Worm (Caenorhabditis elegans) whole organism, early embryonic: ENCODE results near the gene srd-32.
"Not testable (repeated sequence)": the region's sequence is repeated elsewhere in the genome, so short reads cannot be mapped to it uniquely, and the experiment has no call there.

Source experiments
- B0310.2 ChIP-seq: sonication (generic microtip); optimal IDR thresholded peaks from 2 replicates; lab custom pipeline; 2016; ENCODE audit warnings: mild to moderate bottlenecking, missing genetic modification characterization, missing compliant biosample characterization
- F13C5.2 ChIP-seq: sonication (generic microtip); optimal IDR thresholded peaks from 2 replicates; lab custom pipeline; 2017; ENCODE audit warnings: mild to moderate bottlenecking, missing genetic modification characterization, inconsistent platforms, missing compliant biosample characterization
- aly-1 ChIP-seq: sonication (generic microtip); optimal IDR thresholded peaks from 2 replicates; lab custom pipeline; 2016; ENCODE audit warnings: missing genetic modification characterization, missing compliant biosample characterization
- ama-1 ChIP-seq: fragments of 150-350 bp; optimal IDR thresholded peaks from 2 replicates; lab custom pipeline; 2014
- ceh-13 ChIP-seq: fragments of 200-800 bp; sonication (Bioruptor generic); optimal IDR thresholded peaks from 2 replicates; lab custom pipeline; 2018; ENCODE audit warnings: mild to moderate bottlenecking, missing genetic modification characterization, missing compliant biosample characterization
- ceh-36 ChIP-seq: sonication (generic microtip); optimal IDR thresholded peaks from 2 replicates; lab custom pipeline; 2016; ENCODE audit warnings: missing genetic modification characterization, inconsistent platforms, missing compliant biosample characterization
- ets-7 ChIP-seq: sonication (generic microtip); optimal IDR thresholded peaks from 2 replicates; lab custom pipeline; 2016; ENCODE audit warnings: missing genotype, missing genetic modification characterization, missing compliant biosample characterization
- flt-1 ChIP-seq: fragments of 200-800 bp; sonication (Bioruptor generic); IDR thresholded peaks from 2 replicates; pipeline ENCODE4 v1.3.6; 2022; ENCODE audit warnings: missing genetic modification characterization, missing compliant biosample characterization
- hmbx-1 ChIP-seq: sonication (generic microtip); optimal IDR thresholded peaks from 2 replicates; lab custom pipeline; 2016; ENCODE audit warnings: mild to moderate bottlenecking, missing genetic modification characterization, missing compliant biosample characterization
- hmg-4 ChIP-seq: fragments of 200-800 bp; sonication (Bioruptor generic); optimal IDR thresholded peaks from 2 replicates; lab custom pipeline; 2018; ENCODE audit warnings: mild to moderate bottlenecking, missing genetic modification characterization, missing compliant biosample characterization
- hnd-1 ChIP-seq: sonication (generic microtip); optimal IDR thresholded peaks from 2 replicates; lab custom pipeline; 2016; ENCODE audit warnings: missing genetic modification characterization, missing compliant biosample characterization
- pes-1 ChIP-seq: fragments of 200-800 bp; sonication (Bioruptor generic); IDR thresholded peaks from 2 replicates; pipeline ENCODE4 v1.3.6; 2022; ENCODE audit warnings: missing genetic modification reagents, missing genetic modification characterization, missing compliant biosample characterization
- scrt-1 ChIP-seq: fragments of 200-800 bp; sonication (Bioruptor generic); IDR thresholded peaks from 2 replicates; pipeline ENCODE4 v1.3.6; 2022; ENCODE audit warnings: missing genetic modification characterization, missing compliant biosample characterization
- sea-1 ChIP-seq: fragments of 200-800 bp; sonication (Bioruptor generic); conservative IDR thresholded peaks from 2 replicates; pipeline ENCODE4 v1.3.6; 2022; ENCODE audit warnings: missing genetic modification characterization, missing compliant biosample characterization
- tbx-11 ChIP-seq: fragments of 200-800 bp; sonication (Bioruptor generic); IDR thresholded peaks from 2 replicates; pipeline ENCODE4 v1.3.6; 2022; ENCODE audit warnings: missing genetic modification characterization, missing compliant biosample characterization
- tbx-37 ChIP-seq: fragments of 200-800 bp; sonication (Bioruptor generic); conservative IDR thresholded peaks from 2 replicates; pipeline ENCODE4 v1.3.6; 2022; ENCODE audit warnings: missing genetic modification reagents, missing genetic modification characterization, missing compliant biosample characterization
- tra-4 ChIP-seq: sonication (generic microtip); optimal IDR thresholded peaks from 2 replicates; lab custom pipeline; 2017; ENCODE audit warnings: missing genetic modification characterization, missing compliant biosample characterization

Gene srd-32

DNA sequence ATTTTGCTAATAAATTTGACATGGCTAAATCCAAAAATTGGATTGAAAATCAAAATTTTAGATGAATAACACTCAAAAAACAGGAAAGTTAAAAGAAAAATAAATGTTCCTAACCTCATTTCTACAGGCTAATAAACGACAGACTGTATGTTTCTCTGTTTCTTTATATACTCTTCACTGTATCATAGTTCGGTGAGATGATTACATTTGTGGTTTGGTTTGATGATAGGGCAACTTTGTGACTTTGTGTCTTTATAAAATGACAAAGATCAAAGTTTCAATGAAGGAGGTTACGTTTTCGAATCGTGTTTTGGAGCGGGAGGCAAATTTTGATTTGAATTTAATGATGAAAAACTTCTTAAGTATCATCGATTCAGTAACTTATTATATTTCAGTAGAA, 24.0 kb downstream of the srd-32 start, which contains the start of gene ugt-12:
Gene ugt-12 (minus strand): TSS at position 153 of the 400 bp plus-strand sequence.
- no peak for TF ChIP-seq tbx-11 (GFP tag; lab: Robert Waterston, UW)
- TF ChIP-seq aly-1 (tag; lab: Kevin White, UChicago), result no peak
- TF ChIP-seq hmg-4 (GFP tag; lab: Kevin White, UChicago), result no peak

DNA sequence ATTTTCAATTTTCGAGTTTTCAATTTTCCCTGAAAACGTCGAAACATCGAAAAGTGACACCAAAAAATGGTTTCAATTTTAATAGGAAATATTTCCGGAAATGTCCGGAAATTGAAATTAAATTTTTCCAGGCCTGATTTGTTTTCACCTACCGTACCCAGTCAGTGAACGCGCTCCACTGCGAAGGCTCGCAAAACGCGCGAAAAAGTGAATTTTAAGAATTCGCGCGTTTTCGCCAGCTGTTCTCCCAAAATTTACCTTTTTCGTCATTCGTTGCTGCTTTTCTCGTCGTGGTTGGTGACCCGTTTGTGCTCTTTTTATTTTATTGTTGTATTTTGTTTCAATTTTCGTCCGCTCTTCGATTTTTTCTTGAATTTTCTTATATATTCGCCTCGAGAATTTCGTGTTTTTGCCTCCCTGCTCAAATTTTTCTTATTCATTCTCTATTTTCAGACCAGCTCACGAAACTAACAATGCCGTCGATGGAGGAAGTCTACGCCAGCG, 24.6 kb downstream of the srd-32 start, which contains the start of gene T19H12.2:
Gene T19H12.2 (plus strand): TSS at position 454 of the 504 bp plus-strand sequence.
- TF ChIP-seq hnd-1 (tag; lab: Kevin White, UChicago) (no peak), flt-1 (GFP tag; lab: Robert Waterston, UW) (no peak), sea-1 (no peak), pes-1 (GFP tag; lab: Robert Waterston, UW) (no peak), tbx-37 (GFP tag; lab: Robert Waterston, UW) (no peak), B0310.2 (tag; lab: Kevin White, UChicago) (no peak), ama-1 (lab: Kevin White, UChicago) (no peak), tra-4 (tag; lab: Kevin White, UChicago) (no peak), scrt-1 (no peak), aly-1 (tag; lab: Kevin White, UChicago) (no peak), ceh-36 (tag; lab: Kevin White, UChicago) (no peak), hmg-4 (GFP tag; lab: Kevin White, UChicago) (no peak), ceh-13 (no peak)

DNA sequence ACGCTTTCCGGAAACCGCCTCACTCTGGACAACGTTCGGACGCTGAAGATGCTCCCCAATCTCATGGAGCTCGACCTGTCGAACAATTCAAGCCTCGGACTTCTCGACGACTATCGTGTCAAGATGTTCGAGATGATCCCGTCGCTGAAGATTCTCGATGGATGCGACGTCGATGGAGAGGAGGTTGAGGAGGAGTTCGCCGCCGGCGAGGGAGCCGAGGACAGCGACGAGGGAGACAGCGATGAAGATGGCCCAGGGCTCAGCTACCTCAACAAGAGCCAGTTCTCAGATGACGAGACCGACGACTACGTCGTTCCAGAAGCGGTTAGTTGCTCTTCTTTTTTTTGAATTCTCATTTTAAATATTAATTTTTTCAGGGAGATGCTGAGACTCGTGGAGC, 25.3 kb downstream of the srd-32 start:
- TF ChIP-seq pes-1 (GFP tag; lab: Robert Waterston, UW) (no peak), tra-4 (tag; lab: Kevin White, UChicago) (no peak)

- TF ChIP-seq ceh-13 (no peak), B0310.2 (tag; lab: Kevin White, UChicago) (no peak), pes-1 (GFP tag; lab: Robert Waterston, UW) (no peak), aly-1 (tag; lab: Kevin White, UChicago) (no peak)
These were observed 25.8 kb downstream of the srd-32 start for ce11 chrV:4891305-4891704.

ce11 chrV:4894971-4895370, 29.5 kb downstream of the srd-32 start, which contains the start of gene ugt-11:
ugt-11 (minus strand) TSS chrV:4895071.
- TF ChIP-seq scrt-1, result no peak
- no peak for TF ChIP-seq aly-1 (tag; lab: Kevin White, UChicago)
- TF ChIP-seq tbx-11 (GFP tag; lab: Robert Waterston, UW), result no peak
- no peak for TF ChIP-seq hnd-1 (tag; lab: Kevin White, UChicago)
- no peak for TF ChIP-seq B0310.2 (tag; lab: Kevin White, UChicago)
- no peak for TF ChIP-seq F13C5.2 (tag; lab: Kevin White, UChicago)
- TF ChIP-seq ets-7 (tag; lab: Kevin White, UChicago), result no peak
- TF ChIP-seq ceh-13, result no peak
- TF ChIP-seq pes-1 (GFP tag; lab: Robert Waterston, UW), result no peak
- no peak for TF ChIP-seq hmg-4 (GFP tag; lab: Kevin White, UChicago)
- no peak for TF ChIP-seq tra-4 (tag; lab: Kevin White, UChicago)
- TF ChIP-seq hmbx-1 (tag; lab: Kevin White, UChicago), result no peak
- TF ChIP-seq tbx-37 (GFP tag; lab: Robert Waterston, UW), result no peak
- TF ChIP-seq flt-1 (GFP tag; lab: Robert Waterston, UW), result no peak
- no peak for TF ChIP-seq ama-1 (lab: Kevin White, UChicago)
- no peak for TF ChIP-seq sea-1
- no peak for TF ChIP-seq ceh-36 (tag; lab: Kevin White, UChicago)

- no peak for TF ChIP-seq aly-1 (tag; lab: Kevin White, UChicago)
These were observed 30.3 kb downstream of the srd-32 start, which contains the start of gene ugt-9 for ce11 chrV:4895744-4896143. ugt-9 (plus strand) TSS chrV:4896048.

ce11 chrV:4900020-4900419, 34.6 kb downstream of the srd-32 start, which contains the start of gene ugt-10:
ugt-10 (minus strand) TSS chrV:4900120.
- TF ChIP-seq ets-7 (tag; lab: Kevin White, UChicago); tbx-11 (GFP tag; lab: Robert Waterston, UW); ceh-36 (tag; lab: Kevin White, UChicago): not testable (repeated sequence)

- TF ChIP-seq tbx-37 (GFP tag; lab: Robert Waterston, UW) (no peak), ceh-36 (tag; lab: Kevin White, UChicago) (no peak), flt-1 (GFP tag; lab: Robert Waterston, UW) (no peak), B0310.2 (tag; lab: Kevin White, UChicago) (no peak), tra-4 (tag; lab: Kevin White, UChicago) (no peak), ama-1 (lab: Kevin White, UChicago) (no peak), hnd-1 (tag; lab: Kevin White, UChicago) (no peak), hmg-4 (GFP tag; lab: Kevin White, UChicago) (no peak), ets-7 (tag; lab: Kevin White, UChicago) (no peak)
These were observed 35.6 kb downstream of the srd-32 start, which contains the start of gene ugt-67 for ce11 chrV:4901074-4901473. ugt-67 (plus strand) TSS chrV:4901374.

ce11 chrV:4903696-4904095, 38.2 kb downstream of the srd-32 start, which contains the start of gene ugt-8:
ugt-8 (plus strand) TSS chrV:4903930.
- TF ChIP-seq ceh-13, result no peak
- no peak for TF ChIP-seq ceh-36 (tag; lab: Kevin White, UChicago)
- TF ChIP-seq tbx-37 (GFP tag; lab: Robert Waterston, UW), result no peak
